Fruit fly (Drosophila melanogaster) whole organism: ENCODE results near the gene CG13793.

Experiments
- CG8478 ChIP-seq: fragments of >200 bp; optimal IDR thresholded peaks from 2 replicates; lab custom pipeline; 2018; ENCODE audit warnings: inconsistent platforms
- psq ChIP-seq: fragments of >200 bp; optimal IDR thresholded peaks from 2 replicates; lab custom pipeline; 2017
- usp ChIP-seq: fragments of >200 bp; optimal IDR thresholded peaks from 2 replicates; lab custom pipeline; 2017; ENCODE audit warnings: missing biosample characterization, missing genetic modification characterization, mixed read lengths

DNA sequence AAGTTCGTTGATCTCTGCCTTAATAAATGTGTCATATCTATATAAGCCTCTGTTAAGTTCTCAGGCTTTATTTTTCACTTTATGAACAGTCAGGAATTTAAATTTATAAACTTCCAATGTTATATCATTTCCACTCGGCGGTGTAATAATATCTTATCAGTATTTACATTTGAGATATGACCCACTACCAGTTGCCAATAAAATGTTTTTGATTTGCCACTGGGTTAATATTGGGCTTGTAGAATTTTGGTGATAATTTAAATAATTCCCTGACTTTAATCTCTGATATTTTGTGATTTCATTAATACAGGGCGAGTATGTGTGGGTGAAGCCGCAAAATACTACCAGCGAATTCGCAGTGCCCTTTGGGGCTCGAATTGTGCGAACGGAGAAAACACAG lies 39.0 kb downstream of the CG13793 start:
- TF ChIP-seq CG8478 (lab: Kevin White, UChicago), result no peak
- TF ChIP-seq usp, result no peak
- TF ChIP-seq psq (lab: Kevin White, UChicago), result no peak
